Worm (Caenorhabditis elegans): ENCODE measurements around the gene daf-28.

The daf-28 gene

DNA sequence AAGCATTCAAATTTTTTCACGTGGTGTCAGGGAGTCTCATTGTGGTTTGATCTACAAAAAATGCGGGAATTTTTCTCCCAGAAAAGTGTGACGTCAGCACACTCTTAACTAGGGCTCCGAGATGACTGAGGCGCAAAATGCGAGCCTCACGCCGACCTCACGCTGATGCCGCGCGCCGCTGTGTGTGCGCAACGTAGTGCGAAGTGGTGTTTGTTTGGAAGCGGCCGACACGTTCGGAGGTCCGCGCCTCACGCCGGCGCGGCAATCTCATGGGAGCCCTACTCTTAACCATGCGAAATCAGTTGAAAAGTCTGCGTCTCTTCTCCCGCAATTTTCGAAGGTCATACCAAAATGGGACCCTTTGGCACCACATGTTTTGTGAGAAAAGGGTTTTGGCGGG is 24.7 kb upstream of the daf-28 start:
- no peak for TF ChIP-seq flt-1 (GFP tag; IDR thresholded peaks at IDR 0.05)
- no peak for TF ChIP-seq tbx-37 (GFP tag; conservative IDR thresholded peaks at IDR 0.05)
- TF ChIP-seq tbx-11 (GFP tag; IDR thresholded peaks at IDR 0.05): no peak
- TF ChIP-seq ceh-13 (GFP tag; optimal IDR thresholded peaks at IDR 0.05): no peak
- no peak for TF ChIP-seq sea-1 (GFP tag; conservative IDR thresholded peaks at IDR 0.05)
- no peak for TF ChIP-seq ets-7 (tag; optimal IDR thresholded peaks at IDR 0.05)
- no peak for TF ChIP-seq ama-1 (optimal IDR thresholded peaks at IDR 0.05)
- TF ChIP-seq hmbx-1 (tag; optimal IDR thresholded peaks at IDR 0.05): no peak

DNA sequence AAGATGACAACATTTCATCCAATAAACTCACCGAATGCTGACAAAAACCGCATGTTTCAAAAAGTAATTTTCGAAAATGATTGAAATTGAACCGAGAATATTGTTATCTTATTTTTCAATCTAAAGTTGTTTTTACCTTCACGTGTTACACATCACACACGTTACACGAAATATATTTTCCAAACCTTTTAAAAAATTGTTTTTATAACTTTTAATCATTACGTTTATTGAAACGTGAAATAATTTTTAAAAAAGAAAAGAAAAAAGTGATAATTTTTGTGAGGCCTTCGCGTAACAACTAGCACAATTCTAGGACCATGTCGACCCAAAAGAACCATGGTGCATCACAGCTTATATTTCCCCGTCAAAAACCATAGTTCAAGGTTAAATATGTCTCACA is 20.0 kb upstream of the daf-28 start, which contains the start of gene M162.7:
Gene M162.7 (minus strand): TSS at position 101 of the 400 bp plus-strand sequence.
- TF ChIP-seq tbx-11 (GFP tag; IDR thresholded peaks at IDR 0.05): no peak
- TF ChIP-seq aly-1 (tag; optimal IDR thresholded peaks at IDR 0.05): no peak
- no peak for TF ChIP-seq pes-1 (GFP tag; IDR thresholded peaks at IDR 0.05)
- TF ChIP-seq tbx-37 (GFP tag; conservative IDR thresholded peaks at IDR 0.05): no peak
- TF ChIP-seq F13C5.2 (tag; optimal IDR thresholded peaks at IDR 0.05): no peak
- TF ChIP-seq B0310.2 (tag; optimal IDR thresholded peaks at IDR 0.05): no peak
- no peak for TF ChIP-seq scrt-1 (GFP tag; IDR thresholded peaks at IDR 0.05)
- TF ChIP-seq ceh-13 (GFP tag; optimal IDR thresholded peaks at IDR 0.05): no peak
- TF ChIP-seq tra-4 (tag; optimal IDR thresholded peaks at IDR 0.05): no peak
- no peak for TF ChIP-seq ama-1 (optimal IDR thresholded peaks at IDR 0.05)

DNA sequence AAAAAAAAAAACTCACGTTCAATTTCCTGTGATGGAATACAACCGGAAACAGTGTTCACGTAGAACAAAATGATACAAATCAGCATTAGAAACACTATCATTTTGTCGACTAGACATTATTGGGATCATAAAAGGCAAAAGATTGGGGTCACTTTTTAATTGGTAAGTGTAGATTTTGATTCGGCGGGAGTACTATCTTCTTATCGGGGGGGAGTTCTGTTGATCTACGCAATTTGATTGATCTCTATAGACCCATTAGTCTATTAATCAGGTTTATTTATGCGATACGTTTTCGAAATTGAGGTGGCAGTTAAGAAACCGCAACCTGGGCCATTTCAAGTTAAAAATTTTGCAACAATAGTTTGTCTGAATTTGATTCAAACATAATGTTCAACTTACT is 13.9 kb upstream of the daf-28 start, which contains the start of gene Y116F11B.2:
Gene Y116F11B.2 (minus strand): TSS at position 101 of the 400 bp plus-strand sequence.
- TF ChIP-seq B0310.2 (tag; optimal IDR thresholded peaks at IDR 0.05): no peak
- no peak for TF ChIP-seq aly-1 (tag; optimal IDR thresholded peaks at IDR 0.05)
- no peak for TF ChIP-seq tra-4 (tag; optimal IDR thresholded peaks at IDR 0.05)
- no peak for TF ChIP-seq scrt-1 (GFP tag; IDR thresholded peaks at IDR 0.05)
- TF ChIP-seq tbx-37 (GFP tag; conservative IDR thresholded peaks at IDR 0.05): no peak
- TF ChIP-seq F13C5.2 (tag; optimal IDR thresholded peaks at IDR 0.05): no peak
- TF ChIP-seq sea-1 (GFP tag; conservative IDR thresholded peaks at IDR 0.05): no peak
- no peak for TF ChIP-seq ceh-36 (tag; optimal IDR thresholded peaks at IDR 0.05)
- TF ChIP-seq ceh-13 (GFP tag; optimal IDR thresholded peaks at IDR 0.05): no peak
- no peak for TF ChIP-seq hmg-4 (GFP tag; optimal IDR thresholded peaks at IDR 0.05)
- TF ChIP-seq ama-1 (optimal IDR thresholded peaks at IDR 0.05): no peak
- TF ChIP-seq ets-7 (tag; optimal IDR thresholded peaks at IDR 0.05): no peak

DNA sequence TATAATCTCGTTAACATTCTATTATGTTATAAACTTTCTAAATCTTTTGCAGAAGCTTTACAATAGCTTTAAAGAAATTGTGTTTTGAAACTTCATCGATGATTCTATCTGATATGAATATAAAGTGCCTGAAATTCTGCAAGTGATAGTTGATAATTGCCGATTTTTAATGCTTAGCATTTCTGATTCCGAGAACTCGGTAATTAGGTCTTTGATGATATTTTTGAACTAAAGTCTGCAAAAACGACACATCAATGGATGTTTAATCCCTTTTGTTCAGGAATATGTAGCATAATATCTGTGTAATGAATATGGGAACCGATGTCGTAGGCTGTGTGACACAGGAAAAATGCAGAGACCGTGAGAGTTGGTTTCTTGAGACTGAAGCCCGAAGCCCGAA is 12.1 kb upstream of the daf-28 start:
- TF ChIP-seq tbx-37 (GFP tag; conservative IDR thresholded peaks at IDR 0.05) (no peak), pes-1 (GFP tag; IDR thresholded peaks at IDR 0.05) (no peak)

DNA sequence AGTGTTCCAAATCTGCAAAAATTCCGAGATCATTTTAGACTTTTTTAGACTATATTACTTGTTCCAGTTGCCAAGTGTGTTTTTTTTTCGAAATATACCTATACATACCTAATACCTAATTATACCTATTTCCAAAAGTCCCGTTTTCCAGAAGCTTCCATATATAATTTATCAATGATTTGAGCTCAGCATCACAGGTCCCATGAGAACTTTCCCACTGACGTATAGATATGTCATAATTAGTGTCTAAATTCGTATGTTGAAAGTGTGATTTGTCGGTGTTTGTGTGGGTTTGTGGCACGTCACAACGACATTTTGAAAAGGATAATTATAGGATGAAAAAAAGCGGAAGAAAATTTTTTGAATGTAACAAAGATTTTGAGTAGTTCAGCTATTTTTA is 9.4 kb upstream of the daf-28 start:
- TF ChIP-seq ceh-36 (tag; optimal IDR thresholded peaks at IDR 0.05) (no peak), flt-1 (GFP tag; IDR thresholded peaks at IDR 0.05) (no peak), ets-7 (tag; optimal IDR thresholded peaks at IDR 0.05) (no peak), tra-4 (tag; optimal IDR thresholded peaks at IDR 0.05) (no peak), F13C5.2 (tag; optimal IDR thresholded peaks at IDR 0.05) (no peak), tbx-37 (GFP tag; conservative IDR thresholded peaks at IDR 0.05) (no peak), ceh-13 (GFP tag; optimal IDR thresholded peaks at IDR 0.05) (no peak), pes-1 (GFP tag; IDR thresholded peaks at IDR 0.05) (no peak), hmg-4 (GFP tag; optimal IDR thresholded peaks at IDR 0.05) (no peak), B0310.2 (tag; optimal IDR thresholded peaks at IDR 0.05) (no peak), hmbx-1 (tag; optimal IDR thresholded peaks at IDR 0.05) (no peak), aly-1 (tag; optimal IDR thresholded peaks at IDR 0.05) (no peak), ama-1 (optimal IDR thresholded peaks at IDR 0.05) (no peak), hnd-1 (tag; optimal IDR thresholded peaks at IDR 0.05) (no peak), scrt-1 (GFP tag; IDR thresholded peaks at IDR 0.05) (no peak), sea-1 (GFP tag; conservative IDR thresholded peaks at IDR 0.05) (no peak)

DNA sequence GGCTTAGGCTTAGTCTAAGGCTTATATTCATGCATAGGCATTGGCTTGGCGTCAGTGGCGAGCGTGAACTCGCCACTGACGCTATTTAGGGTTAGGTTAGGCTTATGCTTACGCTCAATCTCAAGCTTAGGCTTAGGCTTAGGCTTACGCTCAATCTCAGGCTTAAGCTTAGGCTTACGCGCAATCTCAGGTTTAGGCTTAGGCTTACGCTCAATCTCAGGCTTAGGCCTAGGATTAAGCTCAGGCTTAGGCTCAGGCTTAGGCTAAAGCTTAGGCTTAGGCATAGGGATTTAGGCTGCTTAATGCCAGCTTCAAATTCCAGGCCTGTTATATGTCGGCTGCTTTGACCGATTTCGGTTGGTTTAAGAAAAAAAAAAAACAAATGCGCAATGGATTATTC is 5.2 kb downstream of the daf-28 start:
- TF ChIP-seq pes-1 (GFP tag; IDR thresholded peaks at IDR 0.05) (no peak), scrt-1 (GFP tag; IDR thresholded peaks at IDR 0.05) (no peak), ama-1 (optimal IDR thresholded peaks at IDR 0.05) (no peak), ceh-36 (tag; optimal IDR thresholded peaks at IDR 0.05) (peak; percentile 87)

DNA sequence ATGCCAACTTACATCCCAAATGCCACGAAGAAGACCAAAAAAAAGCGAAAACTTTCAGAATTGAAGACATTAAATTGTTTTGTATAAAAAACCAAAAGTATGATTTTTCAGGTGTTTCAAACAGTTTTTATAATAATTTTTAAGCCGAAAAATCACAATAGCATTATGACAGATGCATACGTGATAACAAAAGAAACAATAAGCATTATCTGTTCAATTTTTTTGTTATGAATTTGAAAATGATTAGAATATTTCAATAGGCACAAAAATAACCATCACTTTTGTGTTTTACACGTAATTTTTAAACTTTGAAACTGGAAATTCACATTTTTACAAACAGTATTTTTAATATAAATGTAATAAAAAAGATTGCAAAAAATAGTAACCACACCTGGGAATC is 7.2 kb downstream of the daf-28 start, which contains the start of gene Y116F11B.17:
Gene Y116F11B.17 (minus strand): TSS at position 101 of the 400 bp plus-strand sequence.
- no peak for TF ChIP-seq ama-1 (optimal IDR thresholded peaks at IDR 0.05)
- TF ChIP-seq ets-7 (tag; optimal IDR thresholded peaks at IDR 0.05): no peak
- TF ChIP-seq ceh-13 (GFP tag; optimal IDR thresholded peaks at IDR 0.05): no peak
- TF ChIP-seq ceh-36 (tag; optimal IDR thresholded peaks at IDR 0.05): no peak
- TF ChIP-seq tbx-11 (GFP tag; IDR thresholded peaks at IDR 0.05): no peak
- no peak for TF ChIP-seq B0310.2 (tag; optimal IDR thresholded peaks at IDR 0.05)
- no peak for TF ChIP-seq hnd-1 (tag; optimal IDR thresholded peaks at IDR 0.05)
- TF ChIP-seq flt-1 (GFP tag; IDR thresholded peaks at IDR 0.05): no peak
- no peak for TF ChIP-seq hmg-4 (GFP tag; optimal IDR thresholded peaks at IDR 0.05)
- TF ChIP-seq aly-1 (tag; optimal IDR thresholded peaks at IDR 0.05): no peak
- TF ChIP-seq tra-4 (tag; optimal IDR thresholded peaks at IDR 0.05): no peak
- no peak for TF ChIP-seq pes-1 (GFP tag; IDR thresholded peaks at IDR 0.05)
- no peak for TF ChIP-seq scrt-1 (GFP tag; IDR thresholded peaks at IDR 0.05)
- no peak for TF ChIP-seq F13C5.2 (tag; optimal IDR thresholded peaks at IDR 0.05)
- no peak for TF ChIP-seq hmbx-1 (tag; optimal IDR thresholded peaks at IDR 0.05)
- TF ChIP-seq sea-1 (GFP tag; conservative IDR thresholded peaks at IDR 0.05): no peak
- no peak for TF ChIP-seq tbx-37 (GFP tag; conservative IDR thresholded peaks at IDR 0.05)

DNA sequence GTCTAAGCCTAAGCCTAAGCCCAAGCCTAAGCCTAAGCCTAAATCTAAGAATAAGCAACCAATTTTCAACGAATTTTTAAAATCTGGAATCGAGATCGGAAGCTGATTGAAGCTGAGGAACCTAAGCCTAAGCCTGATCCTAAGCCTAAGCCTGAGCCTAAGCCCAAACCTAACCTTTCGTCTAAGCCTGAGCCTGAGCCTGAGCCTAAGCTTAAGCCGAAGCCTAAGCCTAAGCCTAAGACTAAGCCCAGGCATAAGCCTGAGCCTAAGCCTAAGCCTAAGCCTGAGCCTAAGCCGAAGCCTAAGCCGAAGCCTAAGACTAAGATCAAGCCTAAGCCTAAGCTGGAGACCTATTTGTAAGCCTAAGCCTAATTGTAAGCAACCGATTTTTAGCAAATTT is 12.5 kb downstream of the daf-28 start:
- TF ChIP-seq hmbx-1 (tag; optimal IDR thresholded peaks at IDR 0.05) (no peak), ceh-36 (tag; optimal IDR thresholded peaks at IDR 0.05) (peak; percentile 71)
